Worm (Caenorhabditis elegans) whole organism, young adult: Measurements from ENCODE around the gene sqst-4.

Experiments
- B0261.1 ChIP-seq: sonication (generic microtip); optimal IDR thresholded peaks from 2 replicates; lab custom pipeline; 2016; ENCODE audit warnings: mild to moderate bottlenecking, missing genetic modification characterization, moderate library complexity, missing compliant biosample characterization
- F52B5.7 ChIP-seq: sonication (generic microtip); optimal IDR thresholded peaks from 2 replicates; lab custom pipeline; 2016; ENCODE audit warnings: mild to moderate bottlenecking, missing genetic modification characterization, missing compliant biosample characterization
- K12H6.12 ChIP-seq: fragments of 200-800 bp; sonication (Bioruptor generic); optimal IDR thresholded peaks from 2 replicates; lab custom pipeline; 2018; ENCODE audit warnings: mild to moderate bottlenecking, missing genetic modification characterization, missing compliant biosample characterization
- T07F8.4 ChIP-seq: sonication (generic microtip); optimal IDR thresholded peaks from 2 replicates; lab custom pipeline; 2016; ENCODE audit warnings: mild to moderate bottlenecking, missing genetic modification characterization, moderate library complexity, missing compliant biosample characterization
- T26A5.8 ChIP-seq: sonication (generic microtip); optimal IDR thresholded peaks from 2 replicates; lab custom pipeline; 2016; ENCODE audit warnings: missing genetic modification characterization, missing compliant biosample characterization
- Y79H2A.3 ChIP-seq: fragments of 200-800 bp; sonication (Bioruptor generic); conservative IDR thresholded peaks from 2 replicates; pipeline ENCODE4 v1.3.6; 2022; ENCODE audit warnings: missing genetic modification reagents, missing genetic modification characterization, missing compliant biosample characterization
- akir-1 ChIP-seq: fragments of 200-800 bp; sonication (Bioruptor generic); optimal IDR thresholded peaks from 2 replicates; lab custom pipeline; 2018; ENCODE audit warnings: mild to moderate bottlenecking, missing genetic modification characterization, moderate library complexity, missing compliant biosample characterization
- aptf-2 ChIP-seq: fragments of 200-800 bp; sonication (Bioruptor generic); conservative IDR thresholded peaks from 2 replicates; pipeline ENCODE4 v1.3.6; 2022; ENCODE audit warnings: missing genetic modification reagents, missing genetic modification characterization, missing compliant biosample characterization
- atf-7 ChIP-seq: sonication (generic microtip); optimal IDR thresholded peaks from 2 replicates; lab custom pipeline; 2017; ENCODE audit warnings: mild to moderate bottlenecking, missing genetic modification characterization, missing compliant biosample characterization
- attf-5 ChIP-seq: fragments of 200-800 bp; sonication (Bioruptor generic); optimal IDR thresholded peaks from 2 replicates; lab custom pipeline; 2018; ENCODE audit warnings: mild to moderate bottlenecking, missing genetic modification characterization, missing compliant biosample characterization
- cebp-1 ChIP-seq, 2 experiments: fragments of 200-800 bp in 1 of 2; sonication (Bioruptor generic) in 1 of 2; sonication (generic microtip) in 1 of 2; IDR thresholded peaks in 1 of 2; optimal IDR thresholded peaks in 1 of 2; 2 replicates each; pipeline versions ENCODE4 v1.3.6 to Lab custom; 2017 to 2022; ENCODE audit warnings: missing compliant biosample characterization in 2 of 2, missing genetic modification characterization in 2 of 2, mild to moderate bottlenecking in 1 of 2, missing genetic modification reagents in 1 of 2, moderate library complexity in 1 of 2
- cebp-2 ChIP-seq: fragments of 200-800 bp; sonication (Bioruptor generic); IDR thresholded peaks from 2 replicates; pipeline ENCODE4 v1.3.6; 2022; ENCODE audit warnings: missing genetic modification characterization, missing compliant biosample characterization
- ceh-100 ChIP-seq: fragments of 200-800 bp; sonication (Bioruptor generic); IDR thresholded peaks from 2 replicates; pipeline ENCODE4 v1.3.6; 2022; ENCODE audit warnings: missing genetic modification reagents, missing genetic modification characterization, missing compliant biosample characterization
- ceh-27 ChIP-seq: fragments of 200-800 bp; sonication (Bioruptor generic); optimal IDR thresholded peaks from 2 replicates; lab custom pipeline; 2018; ENCODE audit warnings: mild to moderate bottlenecking, missing genetic modification characterization, moderate library complexity, missing compliant biosample characterization
- ceh-58 ChIP-seq: fragments of 200-800 bp; sonication (Bioruptor generic); IDR thresholded peaks from 2 replicates; pipeline ENCODE4 v1.3.6; 2022; ENCODE audit warnings: missing genetic modification characterization, missing compliant biosample characterization
- chd-7 ChIP-seq: sonication (generic microtip); optimal IDR thresholded peaks from 2 replicates; lab custom pipeline; 2016; ENCODE audit warnings: mild to moderate bottlenecking, missing genetic modification characterization, moderate library complexity, missing compliant biosample characterization
- die-1 ChIP-seq: sonication (generic microtip); optimal IDR thresholded peaks from 2 replicates; lab custom pipeline; 2016; ENCODE audit warnings: missing genotype, mild to moderate bottlenecking, missing genetic modification characterization, missing compliant biosample characterization
- dpl-1 ChIP-seq: fragments of 150-350 bp; optimal IDR thresholded peaks from 2 replicates; lab custom pipeline; 2014; ENCODE audit warnings: missing biosample characterization, missing genetic modification reagents, missing genetic modification characterization
- efl-1 ChIP-seq: fragments of 150-350 bp; optimal IDR thresholded peaks from 2 replicates; lab custom pipeline; 2014; ENCODE audit warnings: missing biosample characterization, missing genetic modification reagents, missing genetic modification characterization
- fkh-3 ChIP-seq: sonication (generic microtip); optimal IDR thresholded peaks from 2 replicates; lab custom pipeline; 2016; ENCODE audit warnings: mild to moderate bottlenecking, missing genetic modification characterization, missing compliant biosample characterization
- gei-17 ChIP-seq: fragments of 200-800 bp; sonication (Bioruptor generic); optimal IDR thresholded peaks from 2 replicates; lab custom pipeline; 2018; ENCODE audit warnings: mild to moderate bottlenecking, missing genetic modification characterization, missing compliant biosample characterization
- him-1 ChIP-seq: sonication (generic microtip); optimal IDR thresholded peaks from 2 replicates; lab custom pipeline; 2016; ENCODE audit warnings: missing genotype, missing genetic modification reagents, missing genetic modification characterization, missing compliant biosample characterization
- hlh-12 ChIP-seq: sonication (generic microtip); optimal IDR thresholded peaks from 2 replicates; lab custom pipeline; 2016; ENCODE audit warnings: missing genetic modification characterization, missing compliant biosample characterization
- hlh-26 ChIP-seq: fragments of 200-800 bp; sonication (Bioruptor generic); conservative IDR thresholded peaks from 2 replicates; pipeline ENCODE4 v1.3.6; 2022; ENCODE audit warnings: missing genetic modification reagents, missing genetic modification characterization, missing compliant biosample characterization
- hmg-1.2 ChIP-seq: fragments of 200-800 bp; sonication (Bioruptor generic); IDR thresholded peaks from 2 replicates; pipeline ENCODE4 v1.3.6; 2022; ENCODE audit warnings: missing genetic modification reagents, missing genetic modification characterization, missing compliant biosample characterization
- let-526 ChIP-seq: fragments of 200-800 bp; sonication (Bioruptor generic); IDR thresholded peaks from 2 replicates; pipeline ENCODE4 v1.3.6; 2022; ENCODE audit warnings: missing genetic modification reagents, missing genetic modification characterization, missing compliant biosample characterization
- let-607 ChIP-seq, 2 experiments: fragments of 200-800 bp in 1 of 2; sonication (Bioruptor generic) in 1 of 2; sonication (generic microtip) in 1 of 2; optimal IDR thresholded peaks; 2 replicates each; lab custom pipeline; 2016 to 2018; ENCODE audit warnings: mild to moderate bottlenecking in 2 of 2, missing compliant biosample characterization in 2 of 2, missing genetic modification characterization in 2 of 2, moderate library complexity in 2 of 2, missing genotype in 1 of 2
- lin-35 ChIP-seq, 3 experiments: fragments of 150-350 bp in 2 of 3; sonication (generic microtip) in 1 of 3; optimal IDR thresholded peaks; 2 replicates each; lab custom pipeline; 2014 to 2018; ENCODE audit warnings: missing biosample characterization in 3 of 3, missing genetic modification characterization in 3 of 3, missing genetic modification reagents in 3 of 3
- lin-54 ChIP-seq: fragments of 200-800 bp; sonication (Bioruptor generic); optimal IDR thresholded peaks from 2 replicates; lab custom pipeline; 2018; ENCODE audit warnings: mild to moderate bottlenecking, missing genetic modification characterization, missing compliant biosample characterization
- lsl-1 ChIP-seq: fragments of 200-800 bp; sonication (Bioruptor generic); optimal IDR thresholded peaks from 2 replicates; lab custom pipeline; 2018; ENCODE audit warnings: mild to moderate bottlenecking, missing genetic modification characterization, moderate library complexity, missing compliant biosample characterization
- madf-3 ChIP-seq: fragments of 200-800 bp; sonication (Bioruptor generic); IDR thresholded peaks from 2 replicates; pipeline ENCODE4 v1.3.6; 2022; ENCODE audit warnings: missing genetic modification reagents, missing genetic modification characterization, missing compliant biosample characterization
- mes-4 ChIP-seq: sonication (generic microtip); optimal IDR thresholded peaks from 2 replicates; lab custom pipeline; 2016; ENCODE audit warnings: missing genotype, missing genetic modification characterization, missing compliant biosample characterization
- nfyb-1 ChIP-seq: fragments of 200-800 bp; sonication (Bioruptor generic); IDR thresholded peaks from 2 replicates; pipeline ENCODE4 v1.3.6; 2022; ENCODE audit warnings: missing genetic modification reagents, missing genetic modification characterization, missing compliant biosample characterization
- nhr-90 ChIP-seq: sonication (generic microtip); optimal IDR thresholded peaks from 2 replicates; lab custom pipeline; 2016; ENCODE audit warnings: missing genotype, mild to moderate bottlenecking, missing genetic modification characterization, missing compliant biosample characterization
- pha-4 ChIP-seq: fragments of 150-350 bp; sonication (generic microtip); optimal IDR thresholded peaks from 2 replicates; lab custom pipeline; 2014; ENCODE audit warnings: missing biosample characterization, missing genetic modification reagents, missing genetic modification characterization
- rcor-1 ChIP-seq: fragments of 200-800 bp; sonication (Bioruptor generic); IDR thresholded peaks from 2 replicates; pipeline ENCODE4 v1.3.6; 2022; ENCODE audit warnings: missing genetic modification reagents, missing genetic modification characterization, missing compliant biosample characterization
- repo-1 ChIP-seq: sonication (generic microtip); optimal IDR thresholded peaks from 2 replicates; lab custom pipeline; 2017; ENCODE audit warnings: mild to moderate bottlenecking, missing genetic modification characterization, missing compliant biosample characterization
- sdz-38 ChIP-seq: sonication (generic microtip); optimal IDR thresholded peaks from 2 replicates; lab custom pipeline; 2016; ENCODE audit warnings: missing genotype, missing genetic modification characterization, missing compliant biosample characterization
- snpc-4 ChIP-seq, 5 experiments: fragments of 150-350 bp in 1 of 5; sonication (generic microtip) in 4 of 5; optimal IDR thresholded peaks; 2 replicates each; lab custom pipeline; 2014 to 2018; ENCODE audit warnings: missing genetic modification characterization in 5 of 5, missing biosample characterization in 3 of 5, antibody characterized with exemption in 2 of 5, mild to moderate bottlenecking in 2 of 5, missing compliant biosample characterization in 2 of 5, missing genotype in 2 of 5, moderate library complexity in 2 of 5, missing genetic modification reagents in 1 of 5
- somi-1 ChIP-seq: fragments of 200-800 bp; sonication (Bioruptor generic); optimal IDR thresholded peaks from 2 replicates; lab custom pipeline; 2018; ENCODE audit warnings: mild to moderate bottlenecking, missing genetic modification characterization, missing compliant biosample characterization
- tlf-1 ChIP-seq: fragments of 200-800 bp; sonication (Bioruptor generic); optimal IDR thresholded peaks from 2 replicates; lab custom pipeline; 2018; ENCODE audit warnings: mild to moderate bottlenecking, missing genetic modification characterization, missing compliant biosample characterization
- xnd-1 ChIP-seq: sonication (generic microtip); optimal IDR thresholded peaks from 2 replicates; lab custom pipeline; 2016; ENCODE audit warnings: missing genotype, missing genetic modification reagents, missing genetic modification characterization, missing compliant biosample characterization
- zim-3 ChIP-seq: sonication (generic microtip); optimal IDR thresholded peaks from 2 replicates; lab custom pipeline; 2017; ENCODE audit warnings: mild to moderate bottlenecking, missing genetic modification characterization, moderate library complexity, missing compliant biosample characterization
- ztf-3 ChIP-seq: fragments of 200-800 bp; sonication (Bioruptor generic); optimal IDR thresholded peaks from 2 replicates; lab custom pipeline; 2018; ENCODE audit warnings: mild to moderate bottlenecking, missing genetic modification characterization, missing compliant biosample characterization

Gene sqst-4

ce11 chrV:16499006-16499405 lies 10.7 kb downstream of the sqst-4 start, which contains the start of gene F36D3.1:
Gene F36D3.1, plus strand, starts transcription at chrV:16499352.
- TF ChIP-seq dpl-1 (GFP tag; lab: Kevin White, UChicago) (peak; percentile 21), ztf-3 (GFP tag; lab: Kevin White, UChicago) (no peak), nfyb-1 (no peak), snpc-4 (GFP tag; optimal IDR thresholded peaks at IDR 0.05; lab: Kevin White, UChicago) (no peak), snpc-4 (tag; optimal IDR thresholded peaks at IDR 0.05; lab: Kevin White, UChicago) (peak in 2 of 4 experiments; percentile 3 to 45), gei-17 (GFP tag; lab: Kevin White, UChicago) (no peak), K12H6.12 (tag; lab: Kevin White, UChicago) (no peak), efl-1 (peak; percentile 38), attf-5 (GFP tag; lab: Kevin White, UChicago) (peak; percentile 21), sdz-38 (no peak), lin-35 (GFP tag; optimal IDR thresholded peaks at IDR 0.05; lab: Kevin White, UChicago) (peak in 1 of 3 experiments; percentile 79), lin-54 (GFP tag; lab: Kevin White, UChicago) (peak; percentile 35), aptf-2 (GFP tag; lab: Robert Waterston, UW) (no peak), hmg-1.2 (peak; percentile 34; the same call in 1 of the 2 replicates)
- TF ChIP-seq, all 124 proteins: peak for 7

ce11 chrV:16503164-16503563 lies 14.9 kb downstream of the sqst-4 start, which contains the start of gene F36D3.14:
Gene F36D3.14, minus strand, starts transcription at chrV:16503264.
- TF ChIP-seq ceh-27 (GFP tag; lab: Kevin White, UChicago) (no peak), tlf-1 (GFP tag; lab: Kevin White, UChicago) (no peak), dpl-1 (GFP tag; lab: Kevin White, UChicago) (no peak), atf-7 (tag; lab: Kevin White, UChicago) (no peak), ceh-58 (no peak)

- TF ChIP-seq Y79H2A.3 (GFP tag; lab: Robert Waterston, UW) (no peak), hlh-26 (no peak), efl-1 (no peak), ceh-27 (GFP tag; lab: Kevin White, UChicago) (no peak), him-1 (tag; lab: Kevin White, UChicago) (no peak), rcor-1 (GFP tag; lab: Robert Waterston, UW) (no peak), ceh-100 (GFP tag; lab: Robert Waterston, UW) (no peak), fkh-3 (no peak), hlh-12 (tag; lab: Kevin White, UChicago) (no peak), akir-1 (GFP tag; lab: Kevin White, UChicago) (no peak), somi-1 (GFP tag; lab: Kevin White, UChicago) (no peak), let-607 (tag; optimal IDR thresholded peaks at IDR 0.05; lab: Kevin White, UChicago) (no peak), madf-3 (GFP tag; lab: Robert Waterston, UW) (no peak), T26A5.8 (tag; lab: Kevin White, UChicago) (no peak), pha-4 (no peak), let-526 (GFP tag; lab: Robert Waterston, UW) (no peak), lsl-1 (GFP tag; lab: Kevin White, UChicago) (no peak)
These were observed 17.6 kb downstream of the sqst-4 start, which contains the start of gene nhr-54 for ce11 chrV:16505828-16506227. Gene nhr-54, minus strand, starts transcription at chrV:16505928.

ce11 chrV:16506650-16507049 lies 18.4 kb downstream of the sqst-4 start:
- TF ChIP-seq xnd-1: no peak
- no peak for TF ChIP-seq B0261.1 (tag; lab: Kevin White, UChicago)
- TF ChIP-seq pha-4: no peak
- TF ChIP-seq Y79H2A.3 (GFP tag; lab: Robert Waterston, UW): no peak
- TF ChIP-seq die-1 (tag; lab: Kevin White, UChicago): no peak
- TF ChIP-seq mes-4 (tag; lab: Kevin White, UChicago): no peak
- TF ChIP-seq zim-3 (tag; lab: Kevin White, UChicago): no peak
- no peak for TF ChIP-seq repo-1 (tag; lab: Kevin White, UChicago)
- TF ChIP-seq F52B5.7 (tag; lab: Kevin White, UChicago): no peak
- TF ChIP-seq chd-7 (tag; lab: Kevin White, UChicago): no peak
- TF ChIP-seq cebp-2 (GFP tag; lab: Robert Waterston, UW): no peak
- no peak for TF ChIP-seq tlf-1 (GFP tag; lab: Kevin White, UChicago)
- TF ChIP-seq cebp-1 (GFP tag; IDR thresholded peaks at IDR 0.05; lab: Robert Waterston, UW): no peak
- TF ChIP-seq cebp-1 (tag; optimal IDR thresholded peaks at IDR 0.05; lab: Kevin White, UChicago): no peak
- no peak for TF ChIP-seq hlh-12 (tag; lab: Kevin White, UChicago)
- no peak for TF ChIP-seq T07F8.4 (tag; lab: Kevin White, UChicago)
- TF ChIP-seq nhr-90 (tag; lab: Kevin White, UChicago): no peak
